Fruit fly (Drosophila melanogaster) whole organism, adult: ENCODE results near the gene CG13924.

Experiments used
- CG11617 ChIP-seq: fragments of 200-800 bp; sonication (Bioruptor generic); optimal IDR thresholded peaks from 2 replicates; lab custom pipeline; 2017; ENCODE audit warnings: mild to moderate bottlenecking, missing biosample characterization, missing genetic modification reagents, missing genetic modification characterization
- CG12768 ChIP-seq: fragments of 200-800 bp; sonication (Bioruptor generic); optimal IDR thresholded peaks from 2 replicates; lab custom pipeline; 2017; ENCODE audit warnings: missing biosample characterization, missing genetic modification characterization, mild to moderate bottlenecking, moderate library complexity, missing genetic modification reagents
- CG5204 ChIP-seq: fragments of 200-800 bp; sonication (Bioruptor generic); optimal IDR thresholded peaks from 2 replicates; lab custom pipeline; 2016; ENCODE audit warnings: missing biosample characterization, missing genetic modification characterization
- Clk ChIP-seq: fragments of 200-800 bp; sonication (Bioruptor generic); optimal IDR thresholded peaks from 2 replicates; lab custom pipeline; 2017; ENCODE audit warnings: missing biosample characterization, missing genetic modification characterization
- Hr96 ChIP-seq: fragments of 200-800 bp; sonication (Bioruptor generic); optimal IDR thresholded peaks from 2 replicates; lab custom pipeline; 2016; ENCODE audit warnings: missing biosample characterization, missing genetic modification characterization
- kay ChIP-seq: fragments of 200-800 bp; sonication (Bioruptor generic); peaks from one replicate; lab custom pipeline; 2016; ENCODE audit warnings: missing biosample characterization, missing genetic modification characterization, borderline replicate concordance
- ovo ChIP-seq: fragments of 200-800 bp; sonication (Bioruptor generic); optimal IDR thresholded peaks from 2 replicates; lab custom pipeline; 2016; ENCODE audit warnings: missing biosample characterization, missing genetic modification characterization
- tj ChIP-seq: fragments of 200-800 bp; sonication (Bioruptor generic); optimal IDR thresholded peaks from 3 replicates; lab custom pipeline; 2017; ENCODE audit warnings: missing biosample characterization, mild to moderate bottlenecking, missing genetic modification characterization, moderate library complexity
- toe ChIP-seq: fragments of 200-800 bp; sonication (Bioruptor generic); optimal IDR thresholded peaks from 2 replicates; lab custom pipeline; 2016; ENCODE audit warnings: missing biosample characterization, missing genetic modification characterization

DNA sequence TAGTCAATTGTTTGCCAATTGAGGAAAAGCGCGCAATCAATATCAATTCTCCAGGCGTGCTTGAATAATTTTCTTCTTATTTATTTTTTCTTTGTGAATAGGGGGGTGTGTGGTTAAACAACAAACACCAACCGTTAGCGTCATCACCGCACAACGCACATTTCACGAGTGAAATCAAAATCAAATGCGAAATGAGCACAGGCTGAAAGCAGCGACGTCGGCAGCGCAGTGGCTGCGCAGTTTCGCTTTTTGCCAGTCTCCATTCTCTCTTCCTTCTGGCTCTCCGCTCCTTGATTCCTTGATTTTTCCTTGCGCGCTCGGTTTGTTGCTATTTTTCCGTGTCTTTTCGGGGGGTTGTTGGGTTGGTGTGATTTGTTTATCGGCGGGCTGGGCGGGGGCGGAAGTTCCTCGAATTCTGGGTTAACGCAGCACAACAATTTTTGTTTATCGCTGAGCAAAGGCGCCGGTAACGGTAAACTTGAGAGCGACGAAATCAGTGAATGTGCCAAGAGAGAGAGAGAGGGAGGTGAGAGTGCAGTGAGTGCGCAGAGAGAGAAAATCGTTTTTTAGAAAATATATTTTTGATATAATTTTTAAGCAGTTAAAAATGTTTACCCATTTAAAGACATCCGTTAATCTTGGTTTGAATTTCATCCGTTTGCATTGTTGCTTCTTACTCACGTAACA is 13.2 kb downstream of the CG13924 start, which contains the start of gene CG13937:
- TF ChIP-seq CG12768 (GFP tag; lab: Kevin White, UChicago) (no peak), ovo (GFP tag; lab: Kevin White, UChicago) (no peak), CG11617 (GFP tag; lab: Kevin White, UChicago) (no peak), CG5204 (GFP tag; lab: Kevin White, UChicago) (no peak), Hr96 (GFP tag; lab: Kevin White, UChicago) (no peak), Clk (GFP tag; lab: Kevin White, UChicago) (no peak), toe (GFP tag; lab: Kevin White, UChicago) (no peak), kay (no peak), tj (GFP tag; lab: Kevin White, UChicago) (no peak)
